Fruit fly (Drosophila melanogaster) whole organism, embryonic: ENCODE results near the gene fwe.

Experiments used
- Aef1 ChIP-seq: fragments of 200-800 bp; sonication (Bioruptor generic); IDR thresholded peaks from 3 replicates; pipeline ENCODE4 v1.3.6; 2022; ENCODE audit warnings: missing biosample characterization, missing genetic modification characterization
- Atf6 ChIP-seq: fragments of 200-800 bp; sonication (Bioruptor generic); IDR thresholded peaks from 2 replicates; pipeline ENCODE4 v1.3.6; 2022; ENCODE audit warnings: missing biosample characterization, missing genetic modification characterization
- B-H2 ChIP-seq: fragments of 200-800 bp; sonication (Bioruptor generic); optimal IDR thresholded peaks from 2 replicates; lab custom pipeline; 2018; ENCODE audit warnings: missing biosample characterization, mild to moderate bottlenecking, missing genetic modification characterization
- BEAF-32 ChIP-seq: fragments of 200-800 bp; sonication (Bioruptor generic); optimal IDR thresholded peaks from 3 replicates; lab custom pipeline; 2017; ENCODE audit warnings: missing biosample characterization, missing genetic modification characterization, mild to moderate bottlenecking, moderate library complexity, missing genetic modification reagents
- CG10147 ChIP-seq: fragments of 200-800 bp; sonication (Bioruptor generic); optimal IDR thresholded peaks from 2 replicates; lab custom pipeline; 2019; ENCODE audit warnings: missing biosample characterization, mild to moderate bottlenecking, missing genetic modification characterization, moderate library complexity
- CG10543 ChIP-seq: fragments of 200-800 bp; sonication (Bioruptor generic); optimal IDR thresholded peaks from 3 replicates; lab custom pipeline; 2017; ENCODE audit warnings: missing biosample characterization, mild to moderate bottlenecking, missing genetic modification characterization, moderate library complexity
- CG11504 ChIP-seq: fragments of 200-800 bp; sonication (Bioruptor generic); optimal IDR thresholded peaks from 3 replicates; lab custom pipeline; 2019; ENCODE audit warnings: missing biosample characterization, mild to moderate bottlenecking, missing genetic modification characterization, moderate library complexity
- CG12071 ChIP-seq: fragments of 200-800 bp; sonication (Bioruptor generic); optimal IDR thresholded peaks from 3 replicates; lab custom pipeline; 2018; ENCODE audit warnings: missing biosample characterization, mild to moderate bottlenecking, missing genetic modification characterization
- CG12659 ChIP-seq: fragments of 200-800 bp; sonication (Bioruptor generic); optimal IDR thresholded peaks from 3 replicates; lab custom pipeline; 2017; ENCODE audit warnings: mild to moderate bottlenecking, missing biosample characterization, missing genetic modification reagents, missing genetic modification characterization
- CG13424 ChIP-seq: fragments of 200-800 bp; sonication (Bioruptor generic); optimal IDR thresholded peaks from 2 replicates; lab custom pipeline; 2019; ENCODE audit warnings: missing biosample characterization, mild to moderate bottlenecking, missing genetic modification characterization, moderate library complexity
- CG15514 ChIP-seq: fragments of 200-800 bp; sonication (Bioruptor generic); optimal IDR thresholded peaks from 3 replicates; lab custom pipeline; 2017; ENCODE audit warnings: missing biosample characterization, missing genetic modification characterization, mild to moderate bottlenecking, moderate library complexity, missing genetic modification reagents
- CG17568 ChIP-seq: fragments of 200-800 bp; sonication (Bioruptor generic); optimal IDR thresholded peaks from 2 replicates; lab custom pipeline; 2018; ENCODE audit warnings: missing biosample characterization, mild to moderate bottlenecking, missing genetic modification characterization, moderate library complexity
- CG17802 ChIP-seq: fragments of 200-800 bp; sonication (Bioruptor generic); optimal IDR thresholded peaks from 2 replicates; lab custom pipeline; 2018; ENCODE audit warnings: missing biosample characterization, mild to moderate bottlenecking, missing genetic modification characterization, moderate library complexity
- CG2129 ChIP-seq: fragments of 200-800 bp; sonication (Bioruptor generic); IDR thresholded peaks from 2 replicates; pipeline ENCODE4 v1.3.6; 2022; ENCODE audit warnings: missing biosample characterization, missing genetic modification characterization; ENCODE audit not compliant: partially characterized antibody
- CG2712 ChIP-seq: fragments of 200-800 bp; optimal IDR thresholded peaks from 3 replicates; lab custom pipeline; 2019; ENCODE audit warnings: missing biosample characterization, mild to moderate bottlenecking, missing genetic modification characterization, moderate library complexity
- CG3065 ChIP-seq: fragments of 200-800 bp; sonication (Bioruptor generic); optimal IDR thresholded peaks from 2 replicates; lab custom pipeline; 2016; ENCODE audit warnings: missing biosample characterization, missing genetic modification characterization
- CG32767 ChIP-seq: fragments of 200-800 bp; sonication (Bioruptor generic); IDR thresholded peaks from 2 replicates; pipeline ENCODE4 v1.3.6; 2022; ENCODE audit warnings: missing biosample characterization, missing genetic modification characterization
- CG7745 ChIP-seq: fragments of 200-800 bp; sonication (Bioruptor generic); optimal IDR thresholded peaks from 2 replicates; lab custom pipeline; 2018; ENCODE audit warnings: missing biosample characterization, mild to moderate bottlenecking, missing genetic modification characterization, moderate library complexity
- CG8281 ChIP-seq: fragments of 200-800 bp; sonication (Bioruptor generic); optimal IDR thresholded peaks from 2 replicates; lab custom pipeline; 2018; ENCODE audit warnings: missing biosample characterization, mild to moderate bottlenecking, missing genetic modification characterization, moderate library complexity
- CG8290 ChIP-seq, 3 experiments: fragments of 200-800 bp; sonication (Bioruptor generic); optimal IDR thresholded peaks; 2 replicates each; lab custom pipeline; 2016 to 2019; ENCODE audit warnings: missing biosample characterization in 3 of 3, missing genetic modification characterization in 3 of 3, mild to moderate bottlenecking in 2 of 3, moderate library complexity in 1 of 3
- CG8924 ChIP-seq: fragments of 200-800 bp; optimal IDR thresholded peaks from 3 replicates; lab custom pipeline; 2019; ENCODE audit warnings: missing biosample characterization, mild to moderate bottlenecking, missing genetic modification characterization, moderate library complexity
- CG9817 ChIP-seq: fragments of 200-800 bp; sonication (Bioruptor generic); optimal IDR thresholded peaks from 2 replicates; lab custom pipeline; 2018; ENCODE audit warnings: missing biosample characterization, mild to moderate bottlenecking, missing genetic modification characterization, moderate library complexity
- CrebB ChIP-seq: fragments of 200-800 bp; sonication (Bioruptor generic); optimal IDR thresholded peaks from 3 replicates; lab custom pipeline; 2018; ENCODE audit warnings: missing biosample characterization, mild to moderate bottlenecking, missing genetic modification characterization
- D19A ChIP-seq: fragments of 200-800 bp; optimal IDR thresholded peaks from 3 replicates; lab custom pipeline; 2019; ENCODE audit warnings: missing biosample characterization, mild to moderate bottlenecking, missing genetic modification characterization, moderate library complexity
- Fer1 ChIP-seq: fragments of 200-800 bp; sonication (Bioruptor generic); optimal IDR thresholded peaks from 2 replicates; lab custom pipeline; 2017; ENCODE audit warnings: missing biosample characterization, mild to moderate bottlenecking, missing genetic modification characterization
- HLHmδ ChIP-seq: fragments of 200-800 bp; sonication (Bioruptor generic); optimal IDR thresholded peaks from 2 replicates; lab custom pipeline; 2018; ENCODE audit warnings: missing biosample characterization, mild to moderate bottlenecking, missing genetic modification characterization, moderate library complexity
- Hey ChIP-seq: fragments of 200-800 bp; sonication (Bioruptor generic); optimal IDR thresholded peaks from 3 replicates; lab custom pipeline; 2018; ENCODE audit warnings: missing biosample characterization, mild to moderate bottlenecking, missing genetic modification characterization
- Hmr ChIP-seq: fragments of 200-800 bp; sonication (Bioruptor generic); optimal IDR thresholded peaks from 3 replicates; lab custom pipeline; 2017; ENCODE audit warnings: mild to moderate bottlenecking, missing biosample characterization, missing genetic modification reagents, missing genetic modification characterization
- MTF-1 ChIP-seq: fragments of 200-800 bp; sonication (Bioruptor generic); optimal IDR thresholded peaks from 2 replicates; lab custom pipeline; 2018; ENCODE audit warnings: missing biosample characterization, mild to moderate bottlenecking, missing genetic modification characterization, borderline replicate concordance
- Med ChIP-seq: fragments of 200-800 bp; sonication (Bioruptor generic); peaks from one replicate; lab custom pipeline; 2016; ENCODE audit warnings: missing biosample characterization, missing genetic modification characterization, mild to moderate bottlenecking, inconsistent platforms, moderate library complexity
- Sox100B ChIP-seq: fragments of 200-800 bp; sonication (Bioruptor generic); optimal IDR thresholded peaks from 3 replicates; lab custom pipeline; 2018; ENCODE audit warnings: missing biosample characterization, mild to moderate bottlenecking, missing genetic modification characterization
- YL-1 ChIP-seq: fragments of 200-800 bp; sonication (Bioruptor generic); optimal IDR thresholded peaks from 3 replicates; lab custom pipeline; 2017; ENCODE audit warnings: missing biosample characterization, mild to moderate bottlenecking, missing genetic modification characterization
- cg ChIP-seq: fragments of 200-800 bp; sonication (Bioruptor generic); optimal IDR thresholded peaks from 3 replicates; lab custom pipeline; 2019; ENCODE audit warnings: missing biosample characterization, mild to moderate bottlenecking, missing genetic modification characterization, moderate library complexity
- chinmo ChIP-seq: fragments of 200-800 bp; sonication (Bioruptor generic); IDR thresholded peaks from 4 replicates; pipeline ENCODE4 v1.3.6; 2022; ENCODE audit warnings: missing biosample characterization, missing genetic modification characterization; ENCODE audit not compliant: partially characterized antibody
- eve ChIP-seq, 2 experiments: fragments of >200 bp; optimal IDR thresholded peaks; 2 replicates each; lab custom pipeline; 2017; ENCODE audit warnings: missing biosample characterization in 2 of 2, missing genetic modification characterization in 2 of 2
- fd64A ChIP-seq: fragments of 200-800 bp; sonication (Bioruptor generic); optimal IDR thresholded peaks from 3 replicates; lab custom pipeline; 2018; ENCODE audit warnings: missing biosample characterization, mild to moderate bottlenecking, missing genetic modification characterization
- gro ChIP-seq: fragments of 200-800 bp; sonication (Bioruptor generic); optimal IDR thresholded peaks from 2 replicates; lab custom pipeline; 2016; ENCODE audit warnings: missing biosample characterization, missing genetic modification characterization
- mirr ChIP-seq: fragments of 200-800 bp; sonication (Bioruptor generic); optimal IDR thresholded peaks from 3 replicates; lab custom pipeline; 2018; ENCODE audit warnings: missing biosample characterization, mild to moderate bottlenecking, missing genetic modification characterization
- nau ChIP-seq: fragments of 200-800 bp; sonication (Bioruptor generic); optimal IDR thresholded peaks from 3 replicates; lab custom pipeline; 2017; ENCODE audit warnings: missing biosample characterization, mild to moderate bottlenecking, missing genetic modification characterization, missing genetic modification reagents
- odd ChIP-seq: fragments of 200-800 bp; sonication (Bioruptor generic); optimal IDR thresholded peaks from 2 replicates; lab custom pipeline; 2017; ENCODE audit warnings: missing biosample characterization, mild to moderate bottlenecking, missing genetic modification characterization
- ranshi ChIP-seq: fragments of 200-800 bp; sonication (Bioruptor generic); IDR thresholded peaks from 2 replicates; pipeline ENCODE4 v1.3.6; 2022; ENCODE audit warnings: missing biosample characterization, missing genetic modification characterization
- salm ChIP-seq: fragments of 200-800 bp; sonication (Bioruptor generic); optimal IDR thresholded peaks from 2 replicates; lab custom pipeline; 2018; ENCODE audit warnings: missing biosample characterization, mild to moderate bottlenecking, missing genetic modification characterization
- shn ChIP-seq: fragments of 200-800 bp; sonication (Bioruptor generic); optimal IDR thresholded peaks from 3 replicates; lab custom pipeline; 2016; ENCODE audit warnings: missing biosample characterization, missing genetic modification characterization
- so ChIP-seq: fragments of 200-800 bp; sonication (Bioruptor generic); IDR thresholded peaks from 3 replicates; pipeline ENCODE4 v1.3.6; 2022; ENCODE audit warnings: missing biosample characterization, missing genetic modification characterization
- sob ChIP-seq: fragments of 200-800 bp; sonication (Bioruptor generic); IDR thresholded peaks from 2 replicates; pipeline ENCODE4 v1.3.6; 2022; ENCODE audit warnings: missing biosample characterization, missing genetic modification characterization
- sug ChIP-seq: fragments of 200-800 bp; optimal IDR thresholded peaks from 2 replicates; lab custom pipeline; 2019; ENCODE audit warnings: missing biosample characterization, mild to moderate bottlenecking, missing genetic modification characterization, moderate library complexity
- unc-4 ChIP-seq: fragments of 200-800 bp; sonication (Bioruptor generic); IDR thresholded peaks from 2 replicates; pipeline ENCODE4 v1.3.6; 2022; ENCODE audit warnings: missing biosample characterization, missing genetic modification characterization; ENCODE audit not compliant: partially characterized antibody

fwe gene

dm6 chr3L:15823780-15824423 is 7.7 kb upstream of the fwe start:
- TF ChIP-seq sob (GFP tag; lab: Robert Waterston, UW) (0 out of 2 replicates have a peak, but pooled peaks have one; percentile 26), CG15514 (GFP tag; lab: Kevin White, UChicago) (peak; percentile 35), CG12071 (peak; percentile 21), Atf6 (GFP tag; lab: Robert Waterston, UW) (no peak), salm (tag; lab: Kevin White, UChicago) (peak; percentile 34), Sox100B (peak; percentile 42), CG8281 (peak; percentile 61), B-H2 (GFP tag; lab: Kevin White, UChicago) (peak; percentile 22), CG13424 (tag; lab: Kevin White, UChicago) (peak; percentile 17), gro (peak; percentile 13), HLHmδ (GFP tag; lab: Kevin White, UChicago) (no peak), Hmr (peak; percentile 15), CG10147 (GFP tag; lab: Kevin White, UChicago) (peak; percentile 6), Aef1 (GFP tag; lab: Robert Waterston, UW) (peak; percentile 23; the same call in 1 of the 3 replicates), mirr (GFP tag; lab: Kevin White, UChicago) (peak; percentile 98), sug (peak; percentile 42), CG8290 (GFP tag; optimal IDR thresholded peaks at IDR 0.05; lab: Kevin White, UChicago) (no peak), CG8290 (tag; optimal IDR thresholded peaks at IDR 0.05; lab: Kevin White, UChicago) (peak in 1 of 2 experiments; percentile 40), eve (GFP tag; optimal IDR thresholded peaks at IDR 0.05; lab: Kevin White, UChicago) (peak in 1 of 2 experiments; percentile 37), CG10543 (GFP tag; lab: Kevin White, UChicago) (peak; percentile 73), CG8924 (tag; lab: Kevin White, UChicago) (peak; percentile 12), Hey (tag; lab: Kevin White, UChicago) (peak; percentile 10), ranshi (no peak), BEAF-32 (GFP tag; lab: Kevin White, UChicago) (no peak), cg (GFP tag; lab: Kevin White, UChicago) (peak; percentile 15), MTF-1 (GFP tag; lab: Kevin White, UChicago) (peak; percentile 99), unc-4 (no peak), nau (GFP tag; lab: Kevin White, UChicago) (peak; percentile 46), Med (GFP tag; lab: Kevin White, UChicago) (peak; percentile 58), D19A (tag; lab: Kevin White, UChicago) (peak; percentile 74), YL-1 (GFP tag; lab: Kevin White, UChicago) (peak; percentile 7), CG2712 (tag; lab: Kevin White, UChicago) (peak; percentile 14), CG32767 (GFP tag; lab: Robert Waterston, UW) (0 out of 2 replicates have a peak, but pooled peaks have one; percentile 12), CG17568 (peak; percentile 27), CG9817 (no peak), CrebB (tag; lab: Kevin White, UChicago) (peak; percentile 14), CG3065 (no peak), shn (no peak), CG17802 (tag; lab: Kevin White, UChicago) (no peak), odd (GFP tag; lab: Kevin White, UChicago) (peak; percentile 14), CG12659 (GFP tag; lab: Kevin White, UChicago) (peak; percentile 14), fd64A (peak; percentile 19), CG7745 (tag; lab: Kevin White, UChicago) (peak; percentile 5), CG2129 (GFP tag; lab: Robert Waterston, UW) (no peak), so (GFP tag; lab: Robert Waterston, UW) (0 out of 3 replicates have a peak, but pooled peaks have one; percentile 39), chinmo (GFP tag; lab: Robert Waterston, UW) (no peak), Fer1 (peak; percentile 7), CG11504 (tag; lab: Kevin White, UChicago) (peak; percentile 14)
